Worm (Caenorhabditis elegans) whole organism, early embryonic: ENCODE results near the gene T06A1.1.

ENCODE experiments used
- B0310.2 ChIP-seq: sonication (generic microtip); optimal IDR thresholded peaks from 2 replicates; lab custom pipeline; 2016; ENCODE audit warnings: mild to moderate bottlenecking, missing genetic modification characterization, missing compliant biosample characterization
- F13C5.2 ChIP-seq: sonication (generic microtip); optimal IDR thresholded peaks from 2 replicates; lab custom pipeline; 2017; ENCODE audit warnings: mild to moderate bottlenecking, missing genetic modification characterization, inconsistent platforms, missing compliant biosample characterization
- aly-1 ChIP-seq: sonication (generic microtip); optimal IDR thresholded peaks from 2 replicates; lab custom pipeline; 2016; ENCODE audit warnings: missing genetic modification characterization, missing compliant biosample characterization
- ama-1 ChIP-seq: fragments of 150-350 bp; optimal IDR thresholded peaks from 2 replicates; lab custom pipeline; 2014
- ceh-13 ChIP-seq: fragments of 200-800 bp; sonication (Bioruptor generic); optimal IDR thresholded peaks from 2 replicates; lab custom pipeline; 2018; ENCODE audit warnings: mild to moderate bottlenecking, missing genetic modification characterization, missing compliant biosample characterization
- ceh-36 ChIP-seq: sonication (generic microtip); optimal IDR thresholded peaks from 2 replicates; lab custom pipeline; 2016; ENCODE audit warnings: missing genetic modification characterization, inconsistent platforms, missing compliant biosample characterization
- ets-7 ChIP-seq: sonication (generic microtip); optimal IDR thresholded peaks from 2 replicates; lab custom pipeline; 2016; ENCODE audit warnings: missing genotype, missing genetic modification characterization, missing compliant biosample characterization
- flt-1 ChIP-seq: fragments of 200-800 bp; sonication (Bioruptor generic); IDR thresholded peaks from 2 replicates; pipeline ENCODE4 v1.3.6; 2022; ENCODE audit warnings: missing genetic modification characterization, missing compliant biosample characterization
- hmbx-1 ChIP-seq: sonication (generic microtip); optimal IDR thresholded peaks from 2 replicates; lab custom pipeline; 2016; ENCODE audit warnings: mild to moderate bottlenecking, missing genetic modification characterization, missing compliant biosample characterization
- hmg-4 ChIP-seq: fragments of 200-800 bp; sonication (Bioruptor generic); optimal IDR thresholded peaks from 2 replicates; lab custom pipeline; 2018; ENCODE audit warnings: mild to moderate bottlenecking, missing genetic modification characterization, missing compliant biosample characterization
- hnd-1 ChIP-seq: sonication (generic microtip); optimal IDR thresholded peaks from 2 replicates; lab custom pipeline; 2016; ENCODE audit warnings: missing genetic modification characterization, missing compliant biosample characterization
- pes-1 ChIP-seq: fragments of 200-800 bp; sonication (Bioruptor generic); IDR thresholded peaks from 2 replicates; pipeline ENCODE4 v1.3.6; 2022; ENCODE audit warnings: missing genetic modification reagents, missing genetic modification characterization, missing compliant biosample characterization
- scrt-1 ChIP-seq: fragments of 200-800 bp; sonication (Bioruptor generic); IDR thresholded peaks from 2 replicates; pipeline ENCODE4 v1.3.6; 2022; ENCODE audit warnings: missing genetic modification characterization, missing compliant biosample characterization
- sea-1 ChIP-seq: fragments of 200-800 bp; sonication (Bioruptor generic); conservative IDR thresholded peaks from 2 replicates; pipeline ENCODE4 v1.3.6; 2022; ENCODE audit warnings: missing genetic modification characterization, missing compliant biosample characterization
- tbx-11 ChIP-seq: fragments of 200-800 bp; sonication (Bioruptor generic); IDR thresholded peaks from 2 replicates; pipeline ENCODE4 v1.3.6; 2022; ENCODE audit warnings: missing genetic modification characterization, missing compliant biosample characterization
- tbx-37 ChIP-seq: fragments of 200-800 bp; sonication (Bioruptor generic); conservative IDR thresholded peaks from 2 replicates; pipeline ENCODE4 v1.3.6; 2022; ENCODE audit warnings: missing genetic modification reagents, missing genetic modification characterization, missing compliant biosample characterization
- tra-4 ChIP-seq: sonication (generic microtip); optimal IDR thresholded peaks from 2 replicates; lab custom pipeline; 2017; ENCODE audit warnings: missing genetic modification characterization, missing compliant biosample characterization

The T06A1.1 gene

DNA sequence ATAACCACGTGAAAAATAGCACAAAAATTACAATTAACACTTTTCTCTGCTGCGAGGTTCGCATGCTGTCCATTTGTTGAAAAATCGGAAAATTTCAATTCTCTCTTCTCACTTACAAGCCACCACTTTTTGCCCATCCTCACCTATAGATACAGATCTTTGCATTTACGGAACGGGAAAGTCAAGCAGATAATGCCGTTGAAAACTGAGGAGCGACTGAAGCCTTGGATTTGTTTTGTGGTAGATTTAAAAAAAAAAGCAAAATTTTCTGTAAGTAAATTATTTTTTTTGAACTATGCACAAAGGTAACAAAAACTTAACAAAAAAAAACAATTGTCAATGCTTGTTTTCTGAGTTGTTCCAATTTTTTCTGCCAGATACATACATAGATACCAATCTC, at the start of gene T06A1.1:
Gene T06A1.1 (minus strand): TSS at position 101 of the 400 bp plus-strand sequence.
- TF ChIP-seq pes-1 (GFP tag; lab: Robert Waterston, UW) (no peak), sea-1 (GFP tag; lab: Robert Waterston, UW) (no peak), aly-1 (tag; lab: Kevin White, UChicago) (no peak), F13C5.2 (tag; lab: Kevin White, UChicago) (no peak)

DNA sequence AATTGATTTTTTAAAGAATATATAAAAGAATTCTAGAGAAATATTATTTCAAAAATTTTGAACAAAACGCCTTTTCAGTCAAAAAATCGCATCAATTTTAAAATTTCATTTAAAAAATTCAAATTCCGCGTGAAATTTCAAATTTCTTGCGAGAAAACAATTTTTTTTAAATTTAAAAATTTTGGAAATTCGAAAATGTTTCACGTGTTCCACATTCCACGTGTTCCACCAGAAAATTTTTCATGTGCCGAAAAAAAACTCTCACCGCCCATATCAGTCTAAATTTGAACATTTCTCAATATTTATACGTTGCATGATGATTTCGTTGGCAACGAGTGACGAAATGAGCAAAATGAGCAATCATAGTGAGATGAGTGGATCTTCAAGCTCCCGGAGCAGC, 49.7 kb upstream of the T06A1.1 start, which contains the start of gene fbxa-201:
Gene fbxa-201 (plus strand): TSS at position 301 of the 400 bp plus-strand sequence.
- TF ChIP-seq ama-1 (lab: Kevin White, UChicago), result no peak

DNA sequence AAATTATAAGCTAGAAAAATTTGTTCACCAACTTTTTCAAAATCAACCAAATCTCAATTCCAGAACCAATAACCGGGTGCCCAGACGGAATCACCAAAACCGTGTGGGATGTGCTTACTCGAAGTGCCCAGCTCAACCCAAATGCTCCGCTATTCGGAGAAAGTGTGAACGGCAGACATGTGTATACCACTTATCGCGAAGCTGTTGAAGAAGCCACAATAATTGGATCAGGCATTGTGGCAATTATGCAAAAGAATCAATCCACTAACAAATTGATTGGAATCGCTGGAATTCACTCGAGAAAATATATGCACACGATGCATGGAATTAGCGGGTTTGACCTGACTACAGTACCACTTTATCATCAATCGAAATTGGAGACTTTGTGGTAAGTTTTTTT, 44.3 kb upstream of the T06A1.1 start:
- no peak for TF ChIP-seq ceh-36
- no peak for TF ChIP-seq tra-4 (tag; lab: Kevin White, UChicago)
- TF ChIP-seq pes-1 (GFP tag; lab: Robert Waterston, UW), result no peak
- no peak for TF ChIP-seq tbx-11
- no peak for TF ChIP-seq scrt-1
- TF ChIP-seq aly-1 (tag; lab: Kevin White, UChicago), result no peak
- no peak for TF ChIP-seq F13C5.2 (tag; lab: Kevin White, UChicago)
- no peak for TF ChIP-seq tbx-37 (GFP tag; lab: Robert Waterston, UW)
- TF ChIP-seq sea-1 (GFP tag; lab: Robert Waterston, UW), result no peak
- no peak for TF ChIP-seq ama-1 (lab: Kevin White, UChicago)
- no peak for TF ChIP-seq flt-1 (GFP tag; lab: Robert Waterston, UW)

DNA sequence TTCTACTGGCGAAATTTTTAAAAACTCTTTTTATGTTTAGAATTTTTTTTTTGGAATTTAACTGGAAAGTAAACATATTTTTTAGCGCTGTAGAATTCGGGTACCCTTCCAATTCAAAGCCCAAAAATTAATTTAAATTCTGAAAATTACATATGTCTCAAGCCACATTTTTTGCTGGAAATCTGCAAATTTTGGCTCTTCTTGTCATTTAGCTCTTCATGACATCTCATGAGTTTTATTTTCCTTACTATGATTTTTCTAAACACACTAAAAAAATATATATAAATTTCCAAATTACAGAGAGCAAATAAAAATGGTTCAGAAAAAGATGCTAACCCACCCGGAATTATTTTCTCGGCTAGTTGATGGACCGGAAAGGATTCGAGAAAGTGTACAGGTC, 43.8 kb upstream of the T06A1.1 start, which contains the start of gene acs-3:
Gene acs-3 (plus strand): TSS at position 301 of the 400 bp plus-strand sequence.
- TF ChIP-seq B0310.2 (no peak), F13C5.2 (tag; lab: Kevin White, UChicago) (no peak), scrt-1 (no peak), hnd-1 (no peak), tbx-37 (GFP tag; lab: Robert Waterston, UW) (no peak)

DNA sequence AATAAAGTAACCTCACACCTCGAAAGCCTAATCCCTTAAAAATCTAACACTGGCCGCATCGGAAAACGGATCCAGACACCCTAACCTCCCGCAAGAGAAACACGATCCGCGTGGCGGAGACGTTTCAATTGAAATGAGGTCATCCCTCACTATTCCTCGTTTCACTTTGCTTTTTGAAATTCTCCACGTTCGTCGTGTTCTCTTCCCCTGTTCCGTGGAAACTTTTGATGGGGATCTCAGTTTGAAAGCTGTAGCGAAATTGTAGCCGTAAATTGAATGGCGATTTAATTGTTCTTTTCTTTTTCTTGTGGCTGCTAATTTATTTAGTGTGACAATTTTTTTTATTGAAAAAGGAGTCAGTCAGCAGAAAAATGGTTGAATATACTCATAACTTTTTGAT, 43.4 kb upstream of the T06A1.1 start:
- TF ChIP-seq ceh-13 (GFP tag; lab: Kevin White, UChicago) (no peak), sea-1 (GFP tag; lab: Robert Waterston, UW) (no peak), ama-1 (lab: Kevin White, UChicago) (no peak), tbx-37 (GFP tag; lab: Robert Waterston, UW) (no peak), tbx-11 (no peak), pes-1 (GFP tag; lab: Robert Waterston, UW) (no peak), hmbx-1 (tag; lab: Kevin White, UChicago) (no peak), hmg-4 (no peak), hnd-1 (no peak), ceh-36 (no peak), flt-1 (GFP tag; lab: Robert Waterston, UW) (no peak)

DNA sequence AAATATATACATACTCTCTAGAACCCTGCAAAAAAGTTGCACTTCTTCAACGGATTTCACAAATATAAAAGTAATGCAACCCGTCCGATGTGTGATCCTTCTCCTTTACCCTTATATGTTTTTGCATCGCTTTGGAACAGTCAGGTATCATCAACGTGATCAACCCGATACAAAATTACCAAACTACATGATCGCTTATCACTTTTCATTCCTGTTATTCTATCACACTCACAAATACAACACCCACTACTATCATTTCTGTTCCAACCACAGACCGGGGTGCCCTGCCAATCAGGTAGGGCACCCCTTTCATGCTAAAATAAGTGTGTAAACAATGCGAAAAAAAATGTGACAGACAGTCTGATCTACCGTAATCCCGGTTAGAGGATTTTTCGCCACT, 41.6 kb upstream of the T06A1.1 start:
- TF ChIP-seq hmbx-1 (tag; lab: Kevin White, UChicago) (no peak), tbx-11 (no peak), scrt-1 (no peak), F13C5.2 (tag; lab: Kevin White, UChicago) (no peak), aly-1 (tag; lab: Kevin White, UChicago) (no peak), flt-1 (GFP tag; lab: Robert Waterston, UW) (no peak), tra-4 (tag; lab: Kevin White, UChicago) (no peak), B0310.2 (no peak), sea-1 (GFP tag; lab: Robert Waterston, UW) (no peak)

DNA sequence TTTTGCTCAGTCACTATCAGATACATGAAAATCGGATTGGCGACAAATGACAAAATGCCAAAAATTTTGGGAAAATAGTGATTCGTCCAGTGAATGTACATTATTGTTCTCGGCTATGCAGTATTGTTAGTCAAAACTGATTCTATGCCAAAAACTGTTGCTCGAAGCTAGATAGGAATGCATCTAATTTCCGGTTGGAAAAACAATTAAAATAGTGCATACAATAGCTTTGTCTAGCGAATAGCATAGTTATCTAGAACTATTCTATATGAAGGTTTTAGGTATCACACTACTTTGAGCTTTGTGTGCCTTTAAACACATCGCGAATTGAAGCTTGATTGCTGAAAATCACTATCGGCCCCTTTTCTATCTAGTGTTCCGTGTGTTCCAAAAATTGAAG, 39.4 kb upstream of the T06A1.1 start, which contains the start of gene srj-15:
Gene srj-15 (minus strand): TSS at position 101 of the 400 bp plus-strand sequence.
- TF ChIP-seq ceh-13 (GFP tag; lab: Kevin White, UChicago), result no peak
- TF ChIP-seq tbx-11, result no peak
- no peak for TF ChIP-seq pes-1 (GFP tag; lab: Robert Waterston, UW)
- no peak for TF ChIP-seq ets-7
- no peak for TF ChIP-seq hmg-4
- TF ChIP-seq tra-4 (tag; lab: Kevin White, UChicago), result no peak
- TF ChIP-seq hnd-1, result no peak
- no peak for TF ChIP-seq aly-1 (tag; lab: Kevin White, UChicago)
- no peak for TF ChIP-seq flt-1 (GFP tag; lab: Robert Waterston, UW)
- no peak for TF ChIP-seq hmbx-1 (tag; lab: Kevin White, UChicago)
- no peak for TF ChIP-seq ama-1 (lab: Kevin White, UChicago)
- TF ChIP-seq ceh-36, result no peak

DNA sequence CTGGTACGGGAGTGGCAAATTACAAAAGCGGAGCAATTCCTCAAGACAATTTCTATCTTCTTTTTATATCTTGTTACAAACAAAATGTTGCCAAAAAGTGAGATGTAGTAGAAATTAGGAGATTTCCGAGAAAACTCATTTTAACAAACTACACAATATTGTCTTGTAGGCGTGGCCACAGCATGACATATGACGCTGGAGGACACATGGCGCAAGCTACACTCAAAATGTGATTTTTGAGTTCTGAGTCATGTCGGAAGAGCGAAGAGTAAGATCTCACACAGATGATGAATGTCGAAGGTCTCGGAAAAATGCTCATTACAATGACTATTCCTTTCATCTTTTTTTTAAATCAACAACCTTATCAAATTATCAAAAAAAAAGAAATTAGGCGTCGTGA, 36.1 kb upstream of the T06A1.1 start, which contains the start of gene Y40B10B.1:
Gene Y40B10B.1 (minus strand): TSS at position 101 of the 400 bp plus-strand sequence.
- TF ChIP-seq hmg-4 (no peak), tra-4 (tag; lab: Kevin White, UChicago) (no peak), tbx-37 (GFP tag; lab: Robert Waterston, UW) (no peak)

DNA sequence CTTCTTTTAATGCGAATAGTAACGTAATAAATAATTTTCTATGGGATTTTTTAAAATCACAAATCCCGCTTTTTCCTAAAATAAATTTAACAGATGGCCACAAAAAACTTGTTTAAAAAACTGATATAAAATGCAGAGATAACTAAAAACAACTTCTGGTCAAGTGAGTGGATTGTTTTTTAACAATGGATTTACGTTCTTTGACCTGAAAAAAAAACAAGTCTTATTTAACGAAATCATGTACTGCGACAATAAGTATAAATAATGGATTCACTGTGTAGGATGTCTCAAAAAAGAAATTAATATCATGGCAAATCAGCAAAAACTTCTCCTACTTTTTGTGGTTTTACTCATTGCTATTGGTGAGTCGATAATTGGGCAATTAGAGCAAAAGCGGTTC, 31.7 kb upstream of the T06A1.1 start, which contains the start of gene fipr-25:
Gene fipr-25 (plus strand): TSS at position 301 of the 400 bp plus-strand sequence.
- TF ChIP-seq flt-1 (GFP tag; lab: Robert Waterston, UW) (no peak), tra-4 (tag; lab: Kevin White, UChicago) (no peak), ceh-13 (GFP tag; lab: Kevin White, UChicago) (no peak), B0310.2 (no peak), hnd-1 (no peak), ets-7 (no peak), F13C5.2 (tag; lab: Kevin White, UChicago) (no peak), sea-1 (GFP tag; lab: Robert Waterston, UW) (no peak), tbx-37 (GFP tag; lab: Robert Waterston, UW) (no peak), ama-1 (lab: Kevin White, UChicago) (no peak), hmg-4 (no peak), tbx-11 (no peak), aly-1 (tag; lab: Kevin White, UChicago) (no peak), hmbx-1 (tag; lab: Kevin White, UChicago) (no peak)
